Worm (Caenorhabditis elegans): ENCODE measurements around the gene pals-20.

pals-20 gene

ce11 chrIII:1342919-1343419 is 45.2 kb downstream of the pals-20 start, which contains the start of gene fbxa-27:
Gene fbxa-27, plus strand, starts transcription at chrIII:1342969.
- no peak for TF ChIP-seq him-1 (tag; optimal IDR thresholded peaks at IDR 0.05)
- TF ChIP-seq dao-5 (tag; optimal IDR thresholded peaks at IDR 0.05): no peak
- no peak for TF ChIP-seq W03F9.2 (tag; optimal IDR thresholded peaks at IDR 0.05)

ce11 chrIII:1342488-1342887 is 45.6 kb downstream of the pals-20 start, which contains the start of gene fbxa-26:
Gene fbxa-26, minus strand, starts transcription at chrIII:1342522.
- TF ChIP-seq him-1 (tag; optimal IDR thresholded peaks at IDR 0.05) (no peak), W03F9.2 (tag; optimal IDR thresholded peaks at IDR 0.05) (no peak), dao-5 (tag; optimal IDR thresholded peaks at IDR 0.05) (no peak)

ce11 chrIII:1340240-1340639 is 47.9 kb downstream of the pals-20 start, which contains the start of gene fbxa-5:
Gene fbxa-5, minus strand, starts transcription at chrIII:1340340.
- TF ChIP-seq him-1 (tag; optimal IDR thresholded peaks at IDR 0.05) (no peak), W03F9.2 (tag; optimal IDR thresholded peaks at IDR 0.05) (no peak), dao-5 (tag; optimal IDR thresholded peaks at IDR 0.05) (no peak)
